Worm (Caenorhabditis elegans): ENCODE results near the gene tceb-3.

- TF ChIP-seq hmg-11 (tag; optimal IDR thresholded peaks at IDR 0.05) (no peak), ztf-11 (tag; optimal IDR thresholded peaks at IDR 0.05) (no peak), nhr-28 (tag; optimal IDR thresholded peaks at IDR 0.05) (no peak), eor-1 (tag; optimal IDR thresholded peaks at IDR 0.05) (no peak), lin-39 (tag; optimal IDR thresholded peaks at IDR 0.05) (no peak), elt-2 (tag; optimal IDR thresholded peaks at IDR 0.05) (no peak), nhr-11 (tag; optimal IDR thresholded peaks at IDR 0.05) (no peak), mdl-1 (tag; optimal IDR thresholded peaks at IDR 0.05) (no peak), egl-27 (tag; optimal IDR thresholded peaks at IDR 0.05) (no peak)
Observed at ce11 chrII:10988575-10988974, 41.4 kb upstream of the tceb-3 start.
